Worm (Caenorhabditis elegans) whole organism, early embryonic: ENCODE results near the gene ncx-3.
"Not testable (repeated sequence)": the region's sequence is repeated elsewhere in the genome, so short reads cannot be mapped to it uniquely, and the experiment has no call there.

Experiments
- B0310.2 ChIP-seq: sonication (generic microtip); optimal IDR thresholded peaks from 2 replicates; lab custom pipeline; 2016; ENCODE audit warnings: mild to moderate bottlenecking, missing genetic modification characterization, missing compliant biosample characterization
- F13C5.2 ChIP-seq: sonication (generic microtip); optimal IDR thresholded peaks from 2 replicates; lab custom pipeline; 2017; ENCODE audit warnings: mild to moderate bottlenecking, missing genetic modification characterization, inconsistent platforms, missing compliant biosample characterization
- aly-1 ChIP-seq: sonication (generic microtip); optimal IDR thresholded peaks from 2 replicates; lab custom pipeline; 2016; ENCODE audit warnings: missing genetic modification characterization, missing compliant biosample characterization
- ama-1 ChIP-seq: fragments of 150-350 bp; optimal IDR thresholded peaks from 2 replicates; lab custom pipeline; 2014
- ceh-13 ChIP-seq: fragments of 200-800 bp; sonication (Bioruptor generic); optimal IDR thresholded peaks from 2 replicates; lab custom pipeline; 2018; ENCODE audit warnings: mild to moderate bottlenecking, missing genetic modification characterization, missing compliant biosample characterization
- ceh-36 ChIP-seq: sonication (generic microtip); optimal IDR thresholded peaks from 2 replicates; lab custom pipeline; 2016; ENCODE audit warnings: missing genetic modification characterization, inconsistent platforms, missing compliant biosample characterization
- ets-7 ChIP-seq: sonication (generic microtip); optimal IDR thresholded peaks from 2 replicates; lab custom pipeline; 2016; ENCODE audit warnings: missing genotype, missing genetic modification characterization, missing compliant biosample characterization
- flt-1 ChIP-seq: fragments of 200-800 bp; sonication (Bioruptor generic); IDR thresholded peaks from 2 replicates; pipeline ENCODE4 v1.3.6; 2022; ENCODE audit warnings: missing genetic modification characterization, missing compliant biosample characterization
- hmbx-1 ChIP-seq: sonication (generic microtip); optimal IDR thresholded peaks from 2 replicates; lab custom pipeline; 2016; ENCODE audit warnings: mild to moderate bottlenecking, missing genetic modification characterization, missing compliant biosample characterization
- hmg-4 ChIP-seq: fragments of 200-800 bp; sonication (Bioruptor generic); optimal IDR thresholded peaks from 2 replicates; lab custom pipeline; 2018; ENCODE audit warnings: mild to moderate bottlenecking, missing genetic modification characterization, missing compliant biosample characterization
- hnd-1 ChIP-seq: sonication (generic microtip); optimal IDR thresholded peaks from 2 replicates; lab custom pipeline; 2016; ENCODE audit warnings: missing genetic modification characterization, missing compliant biosample characterization
- pes-1 ChIP-seq: fragments of 200-800 bp; sonication (Bioruptor generic); IDR thresholded peaks from 2 replicates; pipeline ENCODE4 v1.3.6; 2022; ENCODE audit warnings: missing genetic modification reagents, missing genetic modification characterization, missing compliant biosample characterization
- scrt-1 ChIP-seq: fragments of 200-800 bp; sonication (Bioruptor generic); IDR thresholded peaks from 2 replicates; pipeline ENCODE4 v1.3.6; 2022; ENCODE audit warnings: missing genetic modification characterization, missing compliant biosample characterization
- sea-1 ChIP-seq: fragments of 200-800 bp; sonication (Bioruptor generic); conservative IDR thresholded peaks from 2 replicates; pipeline ENCODE4 v1.3.6; 2022; ENCODE audit warnings: missing genetic modification characterization, missing compliant biosample characterization
- tbx-11 ChIP-seq: fragments of 200-800 bp; sonication (Bioruptor generic); IDR thresholded peaks from 2 replicates; pipeline ENCODE4 v1.3.6; 2022; ENCODE audit warnings: missing genetic modification characterization, missing compliant biosample characterization
- tbx-37 ChIP-seq: fragments of 200-800 bp; sonication (Bioruptor generic); conservative IDR thresholded peaks from 2 replicates; pipeline ENCODE4 v1.3.6; 2022; ENCODE audit warnings: missing genetic modification reagents, missing genetic modification characterization, missing compliant biosample characterization
- tra-4 ChIP-seq: sonication (generic microtip); optimal IDR thresholded peaks from 2 replicates; lab custom pipeline; 2017; ENCODE audit warnings: missing genetic modification characterization, missing compliant biosample characterization

Gene ncx-3

DNA sequence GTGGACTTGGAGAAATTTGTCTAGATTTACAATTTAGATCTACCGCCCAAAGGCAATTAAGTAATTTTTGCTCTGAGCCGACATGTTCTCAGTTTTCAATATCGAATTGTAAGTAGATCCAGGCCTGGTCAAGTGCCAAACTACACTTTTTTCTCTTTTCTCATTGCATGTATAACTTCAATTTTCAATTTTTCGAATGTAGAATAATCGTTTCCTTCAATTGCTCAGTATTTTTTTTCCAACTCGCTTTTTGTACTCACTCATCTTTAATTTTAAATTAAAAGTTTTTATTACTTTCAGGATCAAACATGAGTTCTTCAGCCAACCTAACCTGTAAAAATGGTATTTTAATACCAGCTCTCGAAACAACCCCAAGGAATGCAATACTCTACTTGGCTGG is at the start of gene ncx-3:
Gene ncx-3, plus strand, starts transcription at position 301 of the 400 bp plus-strand sequence.
- TF ChIP-seq pes-1 (GFP tag; lab: Robert Waterston, UW) (no peak), tbx-11 (GFP tag; lab: Robert Waterston, UW) (no peak), ceh-36 (tag; lab: Kevin White, UChicago) (no peak), tbx-37 (GFP tag; lab: Robert Waterston, UW) (no peak), B0310.2 (tag; lab: Kevin White, UChicago) (no peak), tra-4 (no peak), ama-1 (no peak), ets-7 (tag; lab: Kevin White, UChicago) (no peak), ceh-13 (GFP tag; lab: Kevin White, UChicago) (no peak), hmg-4 (GFP tag; lab: Kevin White, UChicago) (no peak), aly-1 (tag; lab: Kevin White, UChicago) (no peak), F13C5.2 (tag; lab: Kevin White, UChicago) (no peak), sea-1 (GFP tag; lab: Robert Waterston, UW) (no peak), scrt-1 (GFP tag; lab: Robert Waterston, UW) (no peak), hmbx-1 (tag; lab: Kevin White, UChicago) (no peak), hnd-1 (tag; lab: Kevin White, UChicago) (no peak), flt-1 (GFP tag; lab: Robert Waterston, UW) (no peak)

DNA sequence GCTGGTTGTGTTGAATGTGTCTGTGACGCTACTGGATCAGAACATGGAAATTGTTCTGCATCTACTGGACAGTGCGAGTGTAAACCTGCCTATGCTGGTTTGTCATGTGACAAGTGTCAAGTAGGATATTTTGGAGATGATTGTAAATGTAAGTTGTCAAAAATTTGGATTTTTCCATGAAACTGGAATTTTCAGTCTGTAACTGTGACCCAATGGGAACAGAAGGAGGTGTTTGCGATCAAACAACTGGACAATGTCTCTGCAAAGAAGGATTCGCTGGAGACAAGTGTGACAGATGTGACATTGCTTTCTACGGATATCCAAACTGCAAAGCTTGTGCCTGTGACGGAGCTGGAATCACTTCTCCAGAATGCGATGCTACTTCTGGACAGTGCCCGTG is 47.9 kb upstream of the ncx-3 start:
- TF ChIP-seq ets-7 (tag; lab: Kevin White, UChicago), result no peak
- TF ChIP-seq sea-1 (GFP tag; lab: Robert Waterston, UW), result no peak
- no peak for TF ChIP-seq F13C5.2 (tag; lab: Kevin White, UChicago)
- no peak for TF ChIP-seq ceh-13 (GFP tag; lab: Kevin White, UChicago)
- no peak for TF ChIP-seq pes-1 (GFP tag; lab: Robert Waterston, UW)
- no peak for TF ChIP-seq hnd-1 (tag; lab: Kevin White, UChicago)
- TF ChIP-seq aly-1 (tag; lab: Kevin White, UChicago), result no peak
- no peak for TF ChIP-seq tbx-11 (GFP tag; lab: Robert Waterston, UW)
- TF ChIP-seq ama-1, result no peak
- TF ChIP-seq tbx-37 (GFP tag; lab: Robert Waterston, UW), result no peak

DNA sequence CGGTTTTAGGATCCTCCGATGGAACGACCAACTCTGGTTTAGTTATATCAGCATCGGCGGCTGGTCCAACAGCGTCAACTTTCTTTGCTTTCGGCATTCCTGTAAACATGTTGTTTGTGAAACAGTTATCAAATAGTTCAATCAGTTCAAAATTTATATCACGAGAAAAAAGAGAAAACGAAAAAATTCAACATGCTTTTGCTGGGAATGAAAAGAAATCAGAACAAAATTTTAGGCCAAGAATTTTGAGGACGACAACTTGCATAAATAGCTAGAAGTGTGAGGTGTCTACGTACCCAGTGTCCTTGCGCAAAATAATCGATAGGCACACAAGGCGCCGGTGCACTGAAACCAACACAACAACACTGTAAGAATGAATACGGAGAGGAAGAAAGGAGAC is 36.1 kb upstream of the ncx-3 start, which contains the start of gene K08C7.4:
Gene K08C7.4, minus strand, starts transcription at position 101 of the 400 bp plus-strand sequence.
- TF ChIP-seq hmbx-1 (tag; lab: Kevin White, UChicago) (no peak), ets-7 (tag; lab: Kevin White, UChicago) (no peak), tra-4 (no peak), F13C5.2 (tag; lab: Kevin White, UChicago) (no peak), aly-1 (tag; lab: Kevin White, UChicago) (no peak), flt-1 (GFP tag; lab: Robert Waterston, UW) (no peak), B0310.2 (tag; lab: Kevin White, UChicago) (no peak), ama-1 (no peak), tbx-11 (GFP tag; lab: Robert Waterston, UW) (no peak)

DNA sequence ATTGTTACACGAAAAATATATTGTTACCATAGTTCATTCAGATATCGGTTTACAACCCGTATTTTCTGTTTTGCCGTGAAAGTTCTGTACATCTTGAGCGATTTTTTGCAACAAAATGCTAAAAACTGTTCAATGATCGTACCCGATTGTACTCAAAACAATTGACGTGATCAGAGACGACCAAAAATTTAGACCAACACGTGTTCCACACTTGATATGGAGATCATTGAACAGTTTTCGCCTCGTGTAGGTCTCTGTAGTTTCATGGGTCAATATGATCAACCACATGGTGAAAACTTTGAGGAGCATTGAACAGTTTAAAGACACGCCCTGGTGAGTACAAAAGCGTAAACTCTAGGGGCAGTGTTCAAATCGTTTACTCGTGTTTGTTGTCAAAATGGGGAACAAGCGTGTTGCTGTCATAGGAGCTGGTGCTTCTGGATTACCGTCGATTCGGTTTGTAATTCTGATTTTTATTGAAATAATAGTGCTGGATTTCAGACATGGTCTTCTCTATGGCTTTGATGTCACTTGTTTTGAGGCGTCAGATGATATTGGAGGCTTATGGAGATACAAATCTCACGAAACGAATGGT is 34.2 kb upstream of the ncx-3 start, which contains the start of gene fmo-2:
Gene fmo-2, plus strand, starts transcription at position 370 of the 595 bp plus-strand sequence.
- TF ChIP-seq B0310.2 (tag; lab: Kevin White, UChicago) (no peak), aly-1 (tag; lab: Kevin White, UChicago) (no peak), hmg-4 (GFP tag; lab: Kevin White, UChicago) (no peak), hmbx-1 (tag; lab: Kevin White, UChicago) (no peak), pes-1 (GFP tag; lab: Robert Waterston, UW) (no peak), F13C5.2 (tag; lab: Kevin White, UChicago) (no peak), scrt-1 (GFP tag; lab: Robert Waterston, UW) (no peak), sea-1 (GFP tag; lab: Robert Waterston, UW) (no peak), flt-1 (GFP tag; lab: Robert Waterston, UW) (no peak), ceh-36 (tag; lab: Kevin White, UChicago) (no peak), ceh-13 (GFP tag; lab: Kevin White, UChicago) (no peak), tra-4 (no peak), hnd-1 (tag; lab: Kevin White, UChicago) (no peak), tbx-37 (GFP tag; lab: Robert Waterston, UW) (no peak), ama-1 (no peak), tbx-11 (GFP tag; lab: Robert Waterston, UW) (no peak), ets-7 (tag; lab: Kevin White, UChicago) (no peak)

DNA sequence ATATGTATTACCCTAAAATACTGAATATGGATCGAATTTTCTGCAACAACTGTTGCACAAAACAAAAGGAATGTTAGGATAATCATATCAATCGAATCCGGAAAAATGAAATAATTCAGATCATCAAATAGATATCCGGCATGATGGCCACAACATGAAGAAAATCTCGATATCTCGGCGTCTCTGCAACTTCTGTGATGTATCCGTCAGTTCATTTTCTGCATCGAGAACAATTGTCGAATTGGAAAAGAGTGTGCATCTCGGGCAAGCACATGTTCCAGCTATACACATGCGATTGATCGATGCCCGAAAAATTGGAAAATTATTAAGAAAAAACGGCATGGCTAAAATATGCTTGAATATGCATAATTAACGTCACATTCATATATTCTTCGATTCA is 30.7 kb upstream of the ncx-3 start, which contains the start of the genes K08C7.6 and R102.1:
Gene K08C7.6, minus strand, starts transcription at position 101 of the 400 bp plus-strand sequence.
Gene R102.1, plus strand, starts transcription at position 291 of the 400 bp plus-strand sequence.
- TF ChIP-seq tbx-37 (GFP tag; lab: Robert Waterston, UW), result no peak
- TF ChIP-seq F13C5.2 (tag; lab: Kevin White, UChicago), result no peak
- no peak for TF ChIP-seq tra-4
- TF ChIP-seq scrt-1 (GFP tag; lab: Robert Waterston, UW), result no peak
- TF ChIP-seq hmg-4 (GFP tag; lab: Kevin White, UChicago), result no peak
- no peak for TF ChIP-seq hnd-1 (tag; lab: Kevin White, UChicago)
- TF ChIP-seq sea-1 (GFP tag; lab: Robert Waterston, UW), result no peak
- TF ChIP-seq ama-1, result no peak
- no peak for TF ChIP-seq aly-1 (tag; lab: Kevin White, UChicago)

DNA sequence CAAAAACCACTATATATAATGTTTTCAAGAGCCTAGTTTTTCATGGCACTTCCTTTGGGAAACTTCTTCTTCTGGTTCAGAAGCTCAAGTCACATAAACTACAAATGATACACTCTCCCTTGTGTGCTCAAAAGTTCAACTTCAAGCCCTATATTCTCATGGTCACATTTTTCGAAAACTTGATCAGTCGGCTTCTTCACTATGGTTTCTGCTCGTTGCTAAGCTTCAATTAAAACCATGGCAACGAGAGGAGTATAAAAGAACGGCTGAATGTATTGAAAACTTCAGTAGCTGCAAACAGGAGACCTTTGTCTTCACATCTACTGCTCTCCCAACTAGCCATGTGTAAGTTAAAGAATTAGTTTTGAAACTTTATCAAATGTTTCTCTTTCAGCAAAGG is 29.1 kb upstream of the ncx-3 start, which contains the start of gene R102.2:
Gene R102.2, plus strand, starts transcription at position 301 of the 400 bp plus-strand sequence.
- not testable (repeated sequence) for TF ChIP-seq ceh-13 (GFP tag; lab: Kevin White, UChicago); hnd-1 (tag; lab: Kevin White, UChicago); hmg-4 (GFP tag; lab: Kevin White, UChicago)
